Worm (Caenorhabditis elegans) whole organism, L4 larva: ENCODE results near the gene B0334.5.

Source experiments
- ZK337.2 ChIP-seq: fragments of 200-800 bp; sonication (Bioruptor generic); IDR thresholded peaks from 2 replicates; pipeline ENCODE4 v1.3.6; 2022; ENCODE audit warnings: missing genetic modification reagents, missing genetic modification characterization, missing compliant biosample characterization
- nhr-25 ChIP-seq: sonication (generic microtip); optimal IDR thresholded peaks from 2 replicates; lab custom pipeline; 2017; ENCODE audit warnings: missing genetic modification characterization, mild to moderate bottlenecking, missing compliant biosample characterization, antibody characterized with exemption, moderate library complexity, borderline replicate concordance; ENCODE audit not compliant: insufficient read depth

- no peak for TF ChIP-seq ZK337.2 (GFP tag; lab: Robert Waterston, UW)
- TF ChIP-seq nhr-25 (tag; lab: Kevin White, UChicago): no peak
Measured at ce11 chrII:11451738-11452137, 45.7 kb upstream of the B0334.5 start.
